Fruit fly (Drosophila melanogaster): ENCODE results near the gene PH4alphaMP.

Gene PH4alphaMP

DNA sequence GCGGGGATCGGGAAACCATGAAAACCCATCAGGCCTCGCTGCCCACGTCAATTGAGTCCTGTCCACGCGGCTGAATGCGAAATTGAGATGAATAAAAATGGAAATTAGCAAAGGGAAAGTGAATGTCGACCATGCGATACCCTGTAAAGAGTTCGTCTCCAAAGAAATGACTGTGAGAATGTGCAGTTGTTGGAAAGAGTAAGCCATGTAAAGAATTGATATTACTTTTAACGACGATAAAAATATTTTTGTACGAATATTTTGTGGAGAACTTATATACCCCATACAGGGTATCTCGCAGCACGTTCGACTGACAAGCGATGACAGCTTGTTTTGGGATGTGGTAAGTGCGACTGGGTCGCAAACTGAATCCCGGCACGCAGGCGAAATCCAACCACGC is 5.2 kb upstream of the PH4alphaMP start (continued):
- no peak for TF ChIP-seq CG14710 (tag; optimal IDR thresholded peaks at IDR 0.05)
- TF ChIP-seq CG12236 (GFP tag; optimal IDR thresholded peaks at IDR 0.05): peak; percentile 16
- no peak for TF ChIP-seq odd (GFP tag; optimal IDR thresholded peaks at IDR 0.05)
- peak; percentile 42 for TF ChIP-seq nmo (GFP tag; optimal IDR thresholded peaks at IDR 0.05)
- TF ChIP-seq CG6791 (GFP tag; IDR thresholded peaks at IDR 0.05; ENCODE audit: partially characterized antibody): no peak
- TF ChIP-seq CG4328 (GFP tag; optimal IDR thresholded peaks at IDR 0.05): no peak
- no peak for TF ChIP-seq Trl (optimal IDR thresholded peaks at IDR 0.05)
- TF ChIP-seq Trl (GFP tag; optimal IDR thresholded peaks at IDR 0.05): peak; percentile 26
- TF ChIP-seq PHDP (tag; optimal IDR thresholded peaks at IDR 0.05): no peak
- no peak for TF ChIP-seq pb (GFP tag; optimal IDR thresholded peaks at IDR 0.05)
- TF ChIP-seq fd102C (GFP tag; optimal IDR thresholded peaks at IDR 0.05): peak; percentile 12
- no peak for TF ChIP-seq wdn (GFP tag; IDR thresholded peaks at IDR 0.05)
- TF ChIP-seq gfzf (GFP tag; optimal IDR thresholded peaks at IDR 0.05): no peak
- TF ChIP-seq CG5180 (GFP tag; optimal IDR thresholded peaks at IDR 0.05): no peak
- no peak for TF ChIP-seq prd (optimal IDR thresholded peaks at IDR 0.05)
- peak; percentile 84 for TF ChIP-seq prd (GFP tag; IDR thresholded peaks at IDR 0.05)
- peak; percentile 26 for TF ChIP-seq fd96Cb (tag; optimal IDR thresholded peaks at IDR 0.05)
- peak; percentile 39 for TF ChIP-seq tio (GFP tag; optimal IDR thresholded peaks at IDR 0.05)
- TF ChIP-seq pros (GFP tag; optimal IDR thresholded peaks at IDR 0.05): no peak
- TF ChIP-seq wor (GFP tag; IDR thresholded peaks at IDR 0.05): no peak
- TF ChIP-seq CG14667 (GFP tag; IDR thresholded peaks at IDR 0.05): no peak
- 0 out of 3 replicates have a peak, but pooled peaks have one; percentile 23 for TF ChIP-seq CG34422 (GFP tag; IDR thresholded peaks at IDR 0.05)
- no peak for TF ChIP-seq peb (GFP tag; IDR thresholded peaks at IDR 0.05)
- peak; percentile 88 for TF ChIP-seq sens (GFP tag)
- TF ChIP-seq Dad (GFP tag; optimal IDR thresholded peaks at IDR 0.05): peak; percentile 4
- no peak for TF ChIP-seq CG7556 (GFP tag; optimal IDR thresholded peaks at IDR 0.05)
- no peak for TF ChIP-seq luna (GFP tag; optimal IDR thresholded peaks at IDR 0.05)
- no peak for TF ChIP-seq amos (GFP tag; IDR thresholded peaks at IDR 0.05; ENCODE audit: partially characterized antibody)
- TF ChIP-seq CG3847 (GFP tag; IDR thresholded peaks at IDR 0.05): no peak
- TF ChIP-seq oc (tag; optimal IDR thresholded peaks at IDR 0.05): no peak
- TF ChIP-seq esg (GFP tag; conservative IDR thresholded peaks at IDR 0.05): 0 out of 2 replicates have a peak, but pooled peaks have one; percentile 10
- TF ChIP-seq CoRest (tag; optimal IDR thresholded peaks at IDR 0.05): no peak
- no peak for TF ChIP-seq CG18619 (GFP tag; optimal IDR thresholded peaks at IDR 0.05)
- peak; percentile 93 for TF ChIP-seq Ets65A (GFP tag)
- TF ChIP-seq CG31224 (GFP tag; IDR thresholded peaks at IDR 0.05): 0 out of 2 replicates have a peak, but pooled peaks have one; percentile 24
- no peak for TF ChIP-seq lilli (GFP tag; optimal IDR thresholded peaks at IDR 0.05)
- peak; percentile 35; the same call in 1 of the 2 replicates for TF ChIP-seq CG14441 (GFP tag; IDR thresholded peaks at IDR 0.05)
- TF ChIP-seq CG2129 (GFP tag; IDR thresholded peaks at IDR 0.05; ENCODE audit: partially characterized antibody): no peak
- TF ChIP-seq CG30431 (GFP tag; optimal IDR thresholded peaks at IDR 0.05): peak; percentile 41
- no peak for TF ChIP-seq CG12071 (GFP tag; optimal IDR thresholded peaks at IDR 0.05)
- TF ChIP-seq CG18476 (GFP tag; optimal IDR thresholded peaks at IDR 0.05): no peak
- TF ChIP-seq CG3065 (GFP tag; optimal IDR thresholded peaks at IDR 0.05): no peak
- TF ChIP-seq CG9215 (GFP tag; IDR thresholded peaks at IDR 0.05): peak; percentile 12; the same call in 1 of the 2 replicates
- TF ChIP-seq Dbx (GFP tag; IDR thresholded peaks at IDR 0.05): no peak
- no peak for TF ChIP-seq Lhr (GFP tag; optimal IDR thresholded peaks at IDR 0.05)
- peak; percentile 6 for TF ChIP-seq CG5245 (GFP tag; optimal IDR thresholded peaks at IDR 0.05)
- no peak for TF ChIP-seq CG12104 (GFP tag; optimal IDR thresholded peaks at IDR 0.05)
- no peak for TF ChIP-seq hkb (optimal IDR thresholded peaks at IDR 0.05)
- TF ChIP-seq hkb (GFP tag; IDR thresholded peaks at IDR 0.05): no peak
- peak; percentile 8 for TF ChIP-seq CG18599 (GFP tag; optimal IDR thresholded peaks at IDR 0.05)
- no peak for TF ChIP-seq B-H2 (GFP tag; optimal IDR thresholded peaks at IDR 0.05)
- no peak for TF ChIP-seq ap (GFP tag; IDR thresholded peaks at IDR 0.05)
